Worm (Caenorhabditis elegans): ENCODE measurements around the gene npr-16.

DNA sequence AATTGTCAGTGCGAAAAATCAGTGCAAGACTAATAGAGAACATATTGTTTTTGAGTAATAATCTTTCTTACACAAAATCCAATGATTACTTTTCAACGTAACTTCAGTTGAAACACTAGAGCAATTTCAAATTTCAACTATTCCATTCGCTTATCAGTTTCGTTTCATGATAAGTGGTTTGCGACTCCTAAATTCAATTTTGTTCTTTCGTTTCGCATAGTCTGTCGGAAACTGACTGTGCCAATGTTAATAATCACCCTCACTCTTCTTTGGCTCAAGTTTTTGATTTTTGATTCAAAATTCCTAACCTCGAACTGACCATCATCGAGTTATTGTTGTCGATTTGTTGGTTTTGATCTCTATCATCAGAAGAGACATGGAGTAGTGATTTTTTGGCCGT, 30.1 kb downstream of the npr-16 start:
- TF ChIP-seq tlp-1 (tag; optimal IDR thresholded peaks at IDR 0.05) (no peak), hlh-4 (tag; optimal IDR thresholded peaks at IDR 0.05) (no peak), unc-62 (GFP tag; optimal IDR thresholded peaks at IDR 0.05) (no peak)

Measured in whole organism, L1 larva.